Fruit fly (Drosophila melanogaster) whole organism, embryonic: ENCODE results near the gene PNPase.

Experiments used
- Asciz ChIP-seq: fragments of 200-800 bp; sonication (Bioruptor generic); optimal IDR thresholded peaks from 2 replicates; lab custom pipeline; 2017; ENCODE audit warnings: missing biosample characterization, mild to moderate bottlenecking, missing genetic modification characterization, missing genetic modification reagents
- Bdp1 ChIP-seq: fragments of 200-800 bp; sonication (Bioruptor generic); optimal IDR thresholded peaks from 3 replicates; lab custom pipeline; 2016; ENCODE audit warnings: missing biosample characterization, missing genetic modification characterization
- CG10366 ChIP-seq: fragments of 200-800 bp; sonication (Bioruptor generic); IDR thresholded peaks from 2 replicates; pipeline ENCODE4 v1.3.6; 2022; ENCODE audit warnings: missing biosample characterization, missing genetic modification characterization
- CG12071 ChIP-seq: fragments of 200-800 bp; sonication (Bioruptor generic); optimal IDR thresholded peaks from 3 replicates; lab custom pipeline; 2018; ENCODE audit warnings: missing biosample characterization, mild to moderate bottlenecking, missing genetic modification characterization
- CG12769 ChIP-seq: fragments of 200-800 bp; sonication (Bioruptor generic); optimal IDR thresholded peaks from 2 replicates; lab custom pipeline; 2019; ENCODE audit warnings: missing biosample characterization, mild to moderate bottlenecking, missing genetic modification characterization, moderate library complexity
- CG14710 ChIP-seq: fragments of 200-800 bp; sonication (Bioruptor generic); optimal IDR thresholded peaks from 3 replicates; lab custom pipeline; 2019; ENCODE audit warnings: missing biosample characterization, mild to moderate bottlenecking, missing genetic modification characterization, moderate library complexity
- CG15011 ChIP-seq: fragments of 200-800 bp; sonication (Bioruptor generic); optimal IDR thresholded peaks from 3 replicates; lab custom pipeline; 2018; ENCODE audit warnings: missing biosample characterization, mild to moderate bottlenecking, missing genetic modification characterization
- CG15269 ChIP-seq: fragments of 200-800 bp; sonication (Bioruptor generic); optimal IDR thresholded peaks from 2 replicates; lab custom pipeline; 2018; ENCODE audit warnings: missing biosample characterization, mild to moderate bottlenecking, missing genetic modification characterization, moderate library complexity
- CG17328 ChIP-seq: fragments of 200-800 bp; sonication (Bioruptor generic); IDR thresholded peaks from 2 replicates; pipeline ENCODE4 v1.3.6; 2022; ENCODE audit warnings: missing biosample characterization, missing genetic modification characterization
- CG2120 ChIP-seq: fragments of 200-800 bp; sonication (Bioruptor generic); optimal IDR thresholded peaks from 3 replicates; lab custom pipeline; 2016; ENCODE audit warnings: missing biosample characterization, missing genetic modification characterization
- CG3163 ChIP-seq: fragments of 200-800 bp; sonication (Bioruptor generic); optimal IDR thresholded peaks from 3 replicates; lab custom pipeline; 2016; ENCODE audit warnings: missing biosample characterization, missing genetic modification characterization
- CG3407 ChIP-seq: fragments of 200-800 bp; sonication (Bioruptor generic); optimal IDR thresholded peaks from 2 replicates; lab custom pipeline; 2018; ENCODE audit warnings: missing biosample characterization, mild to moderate bottlenecking, missing genetic modification characterization
- CG3838 ChIP-seq: fragments of 200-800 bp; sonication (Bioruptor generic); optimal IDR thresholded peaks from 3 replicates; lab custom pipeline; 2016; ENCODE audit warnings: missing biosample characterization, missing genetic modification characterization
- CG4328 ChIP-seq: fragments of 200-800 bp; sonication (Bioruptor generic); optimal IDR thresholded peaks from 3 replicates; lab custom pipeline; 2017; ENCODE audit warnings: missing biosample characterization, missing genetic modification reagents, missing genetic modification characterization
- CG6683 ChIP-seq: fragments of 200-800 bp; sonication (Bioruptor generic); optimal IDR thresholded peaks from 2 replicates; lab custom pipeline; 2017; ENCODE audit warnings: missing biosample characterization, mild to moderate bottlenecking, missing genetic modification characterization, missing genetic modification reagents
- CG6791 ChIP-seq: fragments of 200-800 bp; sonication (Bioruptor generic); IDR thresholded peaks from 3 replicates; pipeline ENCODE4 v1.3.6; 2022; ENCODE audit warnings: missing biosample characterization, missing genetic modification characterization; ENCODE audit not compliant: partially characterized antibody
- CG8290 ChIP-seq, 3 experiments: fragments of 200-800 bp; sonication (Bioruptor generic); optimal IDR thresholded peaks; 2 replicates each; lab custom pipeline; 2016 to 2019; ENCODE audit warnings: missing biosample characterization in 3 of 3, missing genetic modification characterization in 3 of 3, mild to moderate bottlenecking in 2 of 3, moderate library complexity in 1 of 3
- CG8478 ChIP-seq: fragments of >200 bp; optimal IDR thresholded peaks from 2 replicates; lab custom pipeline; 2018
- D19B ChIP-seq: fragments of 200-800 bp; sonication (Bioruptor generic); optimal IDR thresholded peaks from 2 replicates; lab custom pipeline; 2017; ENCODE audit warnings: missing biosample characterization, mild to moderate bottlenecking, missing genetic modification characterization
- Dbx ChIP-seq: fragments of 200-800 bp; sonication (Bioruptor generic); IDR thresholded peaks from 3 replicates; pipeline ENCODE4 v1.3.6; 2022; ENCODE audit warnings: missing biosample characterization, missing genetic modification characterization
- Doc3 ChIP-seq: fragments of 200-800 bp; sonication (Bioruptor generic); IDR thresholded peaks from 3 replicates; pipeline ENCODE4 v1.3.6; 2022; ENCODE audit warnings: missing biosample characterization, missing genetic modification characterization; ENCODE audit not compliant: partially characterized antibody
- Ets65A ChIP-seq: fragments of 200-800 bp; sonication (Bioruptor generic); peaks from one replicate; lab custom pipeline; 2016; ENCODE audit warnings: missing biosample characterization, missing genetic modification characterization
- Hr3 ChIP-seq: fragments of 200-800 bp; sonication (Bioruptor generic); optimal IDR thresholded peaks from 3 replicates; lab custom pipeline; 2016; ENCODE audit warnings: missing biosample characterization, missing genetic modification characterization
- Hr51 ChIP-seq, 2 experiments: fragments of 200-800 bp; sonication (Bioruptor generic); optimal IDR thresholded peaks; 2 replicates in 1 of 2; 3 replicates in 1 of 2; lab custom pipeline; 2016 to 2018; ENCODE audit warnings: missing biosample characterization in 2 of 2, missing genetic modification characterization in 2 of 2, mild to moderate bottlenecking in 1 of 2, moderate library complexity in 1 of 2
- Meics ChIP-seq: fragments of 200-800 bp; sonication (Bioruptor generic); optimal IDR thresholded peaks from 2 replicates; lab custom pipeline; 2017; ENCODE audit warnings: missing biosample characterization, mild to moderate bottlenecking, missing genetic modification characterization
- NFAT ChIP-seq: fragments of 200-800 bp; sonication (Bioruptor generic); IDR thresholded peaks from 2 replicates; pipeline ENCODE4 v1.3.6; 2022; ENCODE audit warnings: missing biosample characterization, missing genetic modification characterization
- Nf-YB ChIP-seq: fragments of 200-800 bp; sonication (Bioruptor generic); optimal IDR thresholded peaks from 3 replicates; lab custom pipeline; 2019; ENCODE audit warnings: missing biosample characterization, mild to moderate bottlenecking, missing genetic modification characterization, moderate library complexity
- Nf-YC ChIP-seq: fragments of 200-800 bp; optimal IDR thresholded peaks from 3 replicates; lab custom pipeline; 2019; ENCODE audit warnings: missing biosample characterization, mild to moderate bottlenecking, missing genetic modification characterization, moderate library complexity
- Oli ChIP-seq: fragments of 200-800 bp; sonication (Bioruptor generic); optimal IDR thresholded peaks from 2 replicates; lab custom pipeline; 2018; ENCODE audit warnings: missing biosample characterization, mild to moderate bottlenecking, missing genetic modification characterization, moderate library complexity
- Pdp1 ChIP-seq, 2 experiments: fragments of 200-800 bp; sonication (Bioruptor generic); optimal IDR thresholded peaks; 3 replicates each; lab custom pipeline; 2016; ENCODE audit warnings: missing biosample characterization in 2 of 2, missing genetic modification characterization in 2 of 2, mild to moderate bottlenecking in 1 of 2, moderate library complexity in 1 of 2
- Sry-β ChIP-seq: fragments of 200-800 bp; sonication (Bioruptor generic); optimal IDR thresholded peaks from 2 replicates; lab custom pipeline; 2018; ENCODE audit warnings: missing biosample characterization, mild to moderate bottlenecking, missing genetic modification characterization, moderate library complexity
- Vsx1 ChIP-seq: fragments of 200-800 bp; sonication (Bioruptor generic); optimal IDR thresholded peaks from 2 replicates; lab custom pipeline; 2017; ENCODE audit warnings: missing biosample characterization, mild to moderate bottlenecking, missing genetic modification characterization, missing genetic modification reagents
- ara ChIP-seq: fragments of 200-800 bp; sonication (Bioruptor generic); IDR thresholded peaks from 2 replicates; pipeline ENCODE4 v1.3.6; 2022; ENCODE audit warnings: missing biosample characterization, missing genetic modification characterization
- bcd ChIP-seq: fragments of 200-800 bp; sonication (Bioruptor generic); optimal IDR thresholded peaks from 2 replicates; lab custom pipeline; 2017; ENCODE audit warnings: missing biosample characterization, mild to moderate bottlenecking, missing genetic modification characterization
- da ChIP-seq: fragments of 200-800 bp; sonication (Bioruptor generic); optimal IDR thresholded peaks from 2 replicates; lab custom pipeline; 2016; ENCODE audit warnings: missing biosample characterization, missing genetic modification characterization
- dimm ChIP-seq: fragments of 200-800 bp; sonication (Bioruptor generic); IDR thresholded peaks from 2 replicates; pipeline ENCODE4 v1.3.6; 2022; ENCODE audit warnings: missing biosample characterization, missing genetic modification characterization
- dpn ChIP-seq, 2 experiments: fragments of 200-800 bp; sonication (Bioruptor generic); optimal IDR thresholded peaks; 3 replicates each; lab custom pipeline; 2016; ENCODE audit warnings: missing biosample characterization in 2 of 2, missing genetic modification characterization in 2 of 2
- fd3F ChIP-seq: fragments of 200-800 bp; sonication (Bioruptor generic); optimal IDR thresholded peaks from 2 replicates; lab custom pipeline; 2018; ENCODE audit warnings: missing biosample characterization, mild to moderate bottlenecking, missing genetic modification characterization, moderate library complexity
- fru ChIP-seq: fragments of >200 bp; optimal IDR thresholded peaks from 2 replicates; lab custom pipeline; 2017
- ftz-f1 ChIP-seq: fragments of 200-800 bp; sonication (Bioruptor generic); optimal IDR thresholded peaks from 2 replicates; lab custom pipeline; 2016; ENCODE audit warnings: missing biosample characterization, missing genetic modification characterization
- gem ChIP-seq: fragments of 200-800 bp; sonication (Bioruptor generic); optimal IDR thresholded peaks from 2 replicates; lab custom pipeline; 2019; ENCODE audit warnings: missing biosample characterization, mild to moderate bottlenecking, missing genetic modification characterization, moderate library complexity
- grau ChIP-seq: fragments of 200-800 bp; optimal IDR thresholded peaks from 3 replicates; lab custom pipeline; 2019; ENCODE audit warnings: missing biosample characterization, mild to moderate bottlenecking, missing genetic modification characterization, moderate library complexity
- h ChIP-seq: fragments of >200 bp; optimal IDR thresholded peaks from 2 replicates; lab custom pipeline; 2017
- lab ChIP-seq: fragments of 200-800 bp; sonication (Bioruptor generic); optimal IDR thresholded peaks from 3 replicates; lab custom pipeline; 2017; ENCODE audit warnings: missing biosample characterization, missing genetic modification characterization, mild to moderate bottlenecking, moderate library complexity, missing genetic modification reagents
- odd ChIP-seq: fragments of 200-800 bp; sonication (Bioruptor generic); optimal IDR thresholded peaks from 2 replicates; lab custom pipeline; 2017; ENCODE audit warnings: missing biosample characterization, mild to moderate bottlenecking, missing genetic modification characterization
- run ChIP-seq: fragments of 200-800 bp; sonication (Bioruptor generic); optimal IDR thresholded peaks from 3 replicates; lab custom pipeline; 2018; ENCODE audit warnings: missing biosample characterization, mild to moderate bottlenecking, missing genetic modification characterization
- seq ChIP-seq: fragments of 200-800 bp; sonication (Bioruptor generic); IDR thresholded peaks from 2 replicates; pipeline ENCODE4 v1.3.6; 2022; ENCODE audit warnings: missing biosample characterization, missing genetic modification characterization
- sr ChIP-seq: fragments of 200-800 bp; sonication (Bioruptor generic); IDR thresholded peaks from 3 replicates; pipeline ENCODE4 v1.3.6; 2022; ENCODE audit warnings: missing biosample characterization, missing genetic modification characterization
- trem ChIP-seq: fragments of 200-800 bp; optimal IDR thresholded peaks from 3 replicates; lab custom pipeline; 2019; ENCODE audit warnings: missing biosample characterization, mild to moderate bottlenecking, missing genetic modification characterization, moderate library complexity
- usp ChIP-seq: fragments of >200 bp; optimal IDR thresholded peaks from 2 replicates; lab custom pipeline; 2017; ENCODE audit warnings: missing biosample characterization, missing genetic modification characterization

PNPase gene

dm6 chr3R:31424427-31424826 is 19.2 kb upstream of the PNPase start (continued):
- TF ChIP-seq ara (GFP tag; lab: Robert Waterston, UW) (no peak), Hr51 (GFP tag; optimal IDR thresholded peaks at IDR 0.05; lab: Kevin White, UChicago) (peak in 1 of 2 experiments; percentile 28), Oli (peak; percentile 12), Doc3 (GFP tag; lab: Robert Waterston, UW) (no peak), CG4328 (no peak), da (GFP tag; lab: Kevin White, UChicago) (no peak), Asciz (GFP tag; lab: Kevin White, UChicago) (no peak), sr (no peak), odd (GFP tag; lab: Kevin White, UChicago) (no peak), CG14710 (tag; lab: Kevin White, UChicago) (no peak), CG3407 (GFP tag; lab: Kevin White, UChicago) (no peak), gem (tag; lab: Kevin White, UChicago) (no peak), grau (tag; lab: Kevin White, UChicago) (peak; percentile 21), dimm (GFP tag; lab: Robert Waterston, UW) (no peak), lab (peak; percentile 61), dpn (GFP tag; optimal IDR thresholded peaks at IDR 0.05; lab: Kevin White, UChicago) (peak in 1 of 2 experiments; percentile 13), usp (GFP tag; lab: Kevin White, UChicago) (no peak), run (tag; lab: Kevin White, UChicago) (no peak), CG6683 (GFP tag; lab: Kevin White, UChicago) (no peak), Meics (GFP tag; lab: Kevin White, UChicago) (peak; percentile 32), h (no peak), CG3163 (GFP tag; lab: Kevin White, UChicago) (no peak), trem (no peak), Hr3 (GFP tag; lab: Kevin White, UChicago) (no peak), CG12071 (GFP tag; lab: Kevin White, UChicago) (no peak), CG8290 (GFP tag; optimal IDR thresholded peaks at IDR 0.05; lab: Kevin White, UChicago) (no peak), CG8290 (tag; optimal IDR thresholded peaks at IDR 0.05; lab: Kevin White, UChicago) (peak in 1 of 2 experiments; percentile 45), bcd (GFP tag; lab: Kevin White, UChicago) (peak; percentile 20), CG10366 (peak; percentile 39; the same call in 1 of the 2 replicates), CG2120 (peak; percentile 52), CG8478 (no peak), CG6791 (no peak)

DNA sequence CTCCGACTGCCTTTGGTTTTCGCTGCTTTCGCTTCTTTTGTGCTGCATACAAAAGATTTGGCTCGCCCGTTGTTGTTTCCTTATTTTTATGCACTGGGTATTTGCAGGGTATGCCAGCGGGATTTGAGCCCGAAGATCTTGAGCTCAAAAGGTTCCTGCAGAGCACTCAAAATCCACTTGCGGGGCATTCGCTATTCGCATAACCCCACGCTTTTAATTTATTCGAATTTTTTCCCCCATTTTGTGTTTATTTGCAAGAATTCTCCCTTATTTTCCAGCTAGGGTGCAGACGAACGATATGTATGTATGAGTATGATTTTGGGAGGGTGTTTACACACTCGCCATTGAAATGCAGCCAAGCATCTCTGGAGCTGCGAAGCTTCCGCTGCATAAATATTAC is 16.7 kb upstream of the PNPase start:
- TF ChIP-seq Vsx1 (GFP tag; lab: Kevin White, UChicago) (no peak), D19B (GFP tag; lab: Kevin White, UChicago) (peak; percentile 15), seq (GFP tag; lab: Robert Waterston, UW) (no peak), Sry-β (GFP tag; lab: Kevin White, UChicago) (no peak), Dbx (0 out of 3 replicates have a peak, but pooled peaks have one; percentile 9), CG15011 (GFP tag; lab: Kevin White, UChicago) (no peak), CG15269 (tag; lab: Kevin White, UChicago) (no peak), h (no peak)
- TF ChIP-seq, all 482 proteins: peak for 2

DNA sequence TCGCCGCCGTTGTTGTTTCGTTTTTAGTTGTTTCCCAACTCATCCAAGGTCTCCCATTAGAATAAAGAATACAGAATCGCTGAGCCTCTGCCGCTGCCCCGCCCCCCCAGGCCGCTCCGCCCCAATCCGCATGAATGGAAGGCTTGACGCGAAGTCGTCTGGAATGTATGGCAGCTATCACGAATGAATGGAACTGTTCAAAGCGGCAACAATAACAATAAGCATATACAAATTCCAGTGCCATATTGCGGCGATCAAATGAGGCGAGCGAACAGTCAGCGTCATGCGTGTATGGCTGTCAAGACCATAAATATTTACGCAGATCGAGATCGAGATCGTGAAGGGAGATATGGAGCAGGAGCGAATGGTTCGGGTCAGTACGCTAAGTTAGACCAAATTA is 15.4 kb upstream of the PNPase start:
- TF ChIP-seq ftz-f1 (GFP tag; lab: Kevin White, UChicago): peak; percentile 87
- TF ChIP-seq CG17328 (GFP tag; lab: Robert Waterston, UW): no peak
- no peak for TF ChIP-seq Bdp1 (GFP tag; lab: Kevin White, UChicago)
- no peak for TF ChIP-seq CG6791
- peak; percentile 4 for TF ChIP-seq Nf-YC (tag; lab: Kevin White, UChicago)
- no peak for TF ChIP-seq fru (lab: Kevin White, UChicago)
- no peak for TF ChIP-seq CG3838 (GFP tag; lab: Kevin White, UChicago)
- peak; percentile 95 for TF ChIP-seq CG12769 (tag; lab: Kevin White, UChicago)
- TF ChIP-seq fd3F (GFP tag; lab: Kevin White, UChicago): no peak
- no peak for TF ChIP-seq Nf-YB (GFP tag; lab: Kevin White, UChicago)
- TF ChIP-seq Ets65A (GFP tag; lab: Kevin White, UChicago): peak; percentile 74
- peak; percentile 17 for TF ChIP-seq CG2120
- TF ChIP-seq Pdp1 (GFP tag; optimal IDR thresholded peaks at IDR 0.05; lab: Kevin White, UChicago): peak in 1 of 2 experiments; percentile 9
- peak; percentile 24 for TF ChIP-seq CG15269 (tag; lab: Kevin White, UChicago)
- peak; percentile 43 for TF ChIP-seq NFAT (GFP tag; lab: Robert Waterston, UW)
